Fruit fly (Drosophila melanogaster) whole organism, prepupa: ENCODE results near the gene CG43886.

Experiments
- Eip93F ChIP-seq: fragments of 200-800 bp; sonication (Bioruptor generic); optimal IDR thresholded peaks from 2 replicates; lab custom pipeline; 2016; ENCODE audit warnings: missing biosample characterization, mild to moderate bottlenecking, missing genetic modification characterization
- Gug ChIP-seq: fragments of 200-800 bp; sonication (Bioruptor generic); IDR thresholded peaks from 2 replicates; pipeline ENCODE4 v1.3.6; 2022; ENCODE audit warnings: missing biosample characterization, missing genetic modification characterization
- Lpt ChIP-seq: fragments of 200-800 bp; sonication (Bioruptor generic); optimal IDR thresholded peaks from 3 replicates; lab custom pipeline; 2016; ENCODE audit warnings: missing biosample characterization, missing genetic modification characterization
- Sox14 ChIP-seq: fragments of 200-800 bp; sonication (Bioruptor generic); optimal IDR thresholded peaks from 3 replicates; lab custom pipeline; 2016; ENCODE audit warnings: missing biosample characterization, missing genetic modification characterization

DNA sequence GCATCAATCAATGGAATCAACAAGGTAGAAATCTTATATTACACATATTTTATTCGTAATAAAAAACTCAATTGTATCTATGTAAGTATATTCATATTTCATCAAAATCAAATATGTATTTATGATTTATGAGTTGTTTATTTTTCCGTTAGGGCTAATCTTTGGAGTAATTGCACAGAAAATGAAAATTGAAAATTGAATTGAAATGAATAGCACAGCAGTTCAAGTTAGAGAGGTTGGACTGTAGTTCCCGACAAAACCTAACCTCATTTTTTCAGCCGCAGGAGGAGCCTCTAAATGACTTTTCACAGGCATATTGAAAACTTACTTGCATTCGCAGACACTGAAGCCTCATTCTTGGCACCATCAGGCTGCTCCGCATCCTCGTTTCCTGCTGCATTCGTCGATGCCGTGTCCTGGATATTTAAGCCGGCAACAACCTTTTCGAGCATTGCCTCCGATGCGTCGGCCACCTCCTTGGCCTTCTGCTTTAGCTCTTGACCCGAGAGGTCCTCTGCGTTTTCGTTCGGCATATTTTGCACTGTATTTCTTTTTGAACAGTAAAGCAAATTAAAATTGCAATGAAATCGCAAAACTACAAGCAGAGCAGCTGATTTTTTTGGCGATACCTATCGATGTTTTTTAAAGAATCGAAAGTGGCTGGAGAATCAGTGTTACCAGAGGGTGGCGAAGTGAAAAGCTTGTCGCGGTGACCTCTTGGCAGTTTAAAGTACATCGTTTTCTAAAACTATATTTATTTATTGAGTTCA is 18.4 kb upstream of the CG43886 start, which contains the start of gene Nmt:
- TF ChIP-seq Eip93F (GFP tag; lab: Kevin White, UChicago) (no peak), Sox14 (GFP tag; lab: Kevin White, UChicago) (no peak), Gug (no peak), Lpt (GFP tag; lab: Kevin White, UChicago) (no peak)
